Worm (Caenorhabditis elegans) whole organism, mixed stage, embryonic: Measurements from ENCODE around the gene R09E10.5.
A peak's percentile ranks its signal among the peaks of the same experiment; 100 is the strongest.

ENCODE experiments used
- bed-3 ChIP-seq: fragments of 200-800 bp; sonication (Bioruptor generic); optimal IDR thresholded peaks from 3 replicates; lab custom pipeline; 2018; ENCODE audit warnings: mild to moderate bottlenecking, missing genetic modification characterization, moderate library complexity, missing compliant biosample characterization
- blmp-1 ChIP-seq: fragments of 150-350 bp; optimal IDR thresholded peaks from 2 replicates; lab custom pipeline; 2014; ENCODE audit warnings: missing biosample characterization, missing genetic modification characterization
- ceh-39 ChIP-seq: fragments of 150-350 bp; optimal IDR thresholded peaks from 2 replicates; lab custom pipeline; 2014; ENCODE audit warnings: missing biosample characterization, missing genetic modification characterization
- ceh-43 ChIP-seq: fragments of 200-800 bp; sonication (Bioruptor generic); optimal IDR thresholded peaks from 2 replicates; lab custom pipeline; 2018; ENCODE audit warnings: mild to moderate bottlenecking, missing genetic modification characterization, moderate library complexity, missing compliant biosample characterization
- ceh-83 ChIP-seq: fragments of 200-800 bp; sonication (Bioruptor generic); optimal IDR thresholded peaks from 2 replicates; lab custom pipeline; 2018; ENCODE audit warnings: mild to moderate bottlenecking, missing genetic modification characterization, missing compliant biosample characterization
- ces-1 ChIP-seq: fragments of 150-350 bp; optimal IDR thresholded peaks from 2 replicates; lab custom pipeline; 2014; ENCODE audit warnings: missing biosample characterization, missing genetic modification reagents, missing genetic modification characterization
- cnd-1 ChIP-seq: fragments of 200-800 bp; sonication (Bioruptor generic); optimal IDR thresholded peaks from 2 replicates; lab custom pipeline; 2018; ENCODE audit warnings: mild to moderate bottlenecking, missing genetic modification characterization, missing compliant biosample characterization
- drap-1 ChIP-seq: fragments of 200-800 bp; sonication (Bioruptor generic); optimal IDR thresholded peaks from 3 replicates; lab custom pipeline; 2018; ENCODE audit warnings: mild to moderate bottlenecking, missing genetic modification characterization, missing compliant biosample characterization
- elt-1 ChIP-seq: sonication (generic microtip); optimal IDR thresholded peaks from 2 replicates; lab custom pipeline; 2017; ENCODE audit warnings: missing genetic modification characterization, mild to moderate bottlenecking, missing compliant biosample characterization, antibody characterized with exemption, moderate library complexity, borderline replicate concordance; ENCODE audit not compliant: insufficient read depth
- elt-3 ChIP-seq: fragments of 150-350 bp; optimal IDR thresholded peaks from 2 replicates; lab custom pipeline; 2014; ENCODE audit warnings: missing biosample characterization, missing genetic modification characterization
- flh-1 ChIP-seq: fragments of 200-800 bp; sonication (Bioruptor generic); optimal IDR thresholded peaks from 2 replicates; lab custom pipeline; 2018; ENCODE audit warnings: mild to moderate bottlenecking, missing genetic modification characterization, moderate library complexity, missing compliant biosample characterization
- hlh-1 ChIP-seq: fragments of 150-350 bp; optimal IDR thresholded peaks from 2 replicates; lab custom pipeline; 2014; ENCODE audit warnings: missing biosample characterization, missing genetic modification reagents, missing genetic modification characterization
- lin-13 ChIP-seq: fragments of 150-350 bp; optimal IDR thresholded peaks from 2 replicates; lab custom pipeline; 2014; ENCODE audit warnings: missing biosample characterization, missing genetic modification characterization
- lin-32 ChIP-seq: fragments of 200-800 bp; sonication (Bioruptor generic); optimal IDR thresholded peaks from 2 replicates; lab custom pipeline; 2018; ENCODE audit warnings: mild to moderate bottlenecking, missing genetic modification characterization, missing compliant biosample characterization
- lsy-2 ChIP-seq: fragments of 150-350 bp; optimal IDR thresholded peaks from 2 replicates; lab custom pipeline; 2014; ENCODE audit warnings: missing biosample characterization, missing genetic modification characterization
- mab-5 ChIP-seq: fragments of 150-350 bp; optimal IDR thresholded peaks from 2 replicates; lab custom pipeline; 2014; ENCODE audit warnings: missing biosample characterization, missing genetic modification characterization
- mep-1 ChIP-seq: fragments of 150-350 bp; optimal IDR thresholded peaks from 2 replicates; lab custom pipeline; 2017; ENCODE audit warnings: missing biosample characterization, missing genetic modification reagents, missing genetic modification characterization, inconsistent platforms
- mls-2 ChIP-seq: sonication (generic microtip); optimal IDR thresholded peaks from 2 replicates; lab custom pipeline; 2016; ENCODE audit warnings: mild to moderate bottlenecking, missing genetic modification characterization, moderate library complexity, missing compliant biosample characterization
- nhr-12 ChIP-seq: fragments of 150-350 bp; optimal IDR thresholded peaks from 2 replicates; lab custom pipeline; 2014; ENCODE audit warnings: missing biosample characterization, missing genetic modification characterization
- nhr-2 ChIP-seq: fragments of 150-350 bp; optimal IDR thresholded peaks from 2 replicates; lab custom pipeline; 2014; ENCODE audit warnings: missing biosample characterization, missing genetic modification characterization
- nhr-28 ChIP-seq: fragments of 150-350 bp; optimal IDR thresholded peaks from 2 replicates; lab custom pipeline; 2014; ENCODE audit warnings: missing biosample characterization, missing genetic modification characterization
- pha-4 ChIP-seq: fragments of 150-350 bp; optimal IDR thresholded peaks from 2 replicates; lab custom pipeline; 2018; ENCODE audit warnings: missing biosample characterization, missing genetic modification reagents, missing genetic modification characterization
- sem-2 ChIP-seq: fragments of 200-800 bp; sonication (Bioruptor generic); optimal IDR thresholded peaks from 2 replicates; lab custom pipeline; 2018; ENCODE audit warnings: mild to moderate bottlenecking, missing genetic modification characterization, missing compliant biosample characterization
- snpc-4 ChIP-seq: fragments of 150-350 bp; optimal IDR thresholded peaks from 2 replicates; lab custom pipeline; 2014; ENCODE audit warnings: missing biosample characterization, missing genetic modification characterization
- sptf-1 ChIP-seq: sonication (generic microtip); optimal IDR thresholded peaks from 2 replicates; lab custom pipeline; 2017; ENCODE audit warnings: mild to moderate bottlenecking, missing genetic modification characterization, moderate library complexity, missing compliant biosample characterization
- tbx-8 ChIP-seq: fragments of 200-800 bp; sonication (Bioruptor generic); optimal IDR thresholded peaks from 2 replicates; lab custom pipeline; 2018; ENCODE audit warnings: mild to moderate bottlenecking, missing genetic modification characterization, moderate library complexity, missing compliant biosample characterization
- unc-120 ChIP-seq: sonication (generic microtip); optimal IDR thresholded peaks from 2 replicates; lab custom pipeline; 2017; ENCODE audit warnings: missing genetic modification characterization, missing compliant biosample characterization; ENCODE audit not compliant: poor library complexity, severe bottlenecking
- unc-39 ChIP-seq: fragments of 150-350 bp; optimal IDR thresholded peaks from 2 replicates; lab custom pipeline; 2014; ENCODE audit warnings: missing biosample characterization, missing genetic modification characterization
- unc-62 ChIP-seq: fragments of 150-350 bp; optimal IDR thresholded peaks from 2 replicates; lab custom pipeline; 2014; ENCODE audit warnings: missing biosample characterization, missing genetic modification reagents, missing genetic modification characterization
- ztf-11 ChIP-seq: fragments of 150-350 bp; optimal IDR thresholded peaks from 2 replicates; lab custom pipeline; 2014; ENCODE audit warnings: missing biosample characterization, missing genetic modification characterization

The R09E10.5 gene

DNA sequence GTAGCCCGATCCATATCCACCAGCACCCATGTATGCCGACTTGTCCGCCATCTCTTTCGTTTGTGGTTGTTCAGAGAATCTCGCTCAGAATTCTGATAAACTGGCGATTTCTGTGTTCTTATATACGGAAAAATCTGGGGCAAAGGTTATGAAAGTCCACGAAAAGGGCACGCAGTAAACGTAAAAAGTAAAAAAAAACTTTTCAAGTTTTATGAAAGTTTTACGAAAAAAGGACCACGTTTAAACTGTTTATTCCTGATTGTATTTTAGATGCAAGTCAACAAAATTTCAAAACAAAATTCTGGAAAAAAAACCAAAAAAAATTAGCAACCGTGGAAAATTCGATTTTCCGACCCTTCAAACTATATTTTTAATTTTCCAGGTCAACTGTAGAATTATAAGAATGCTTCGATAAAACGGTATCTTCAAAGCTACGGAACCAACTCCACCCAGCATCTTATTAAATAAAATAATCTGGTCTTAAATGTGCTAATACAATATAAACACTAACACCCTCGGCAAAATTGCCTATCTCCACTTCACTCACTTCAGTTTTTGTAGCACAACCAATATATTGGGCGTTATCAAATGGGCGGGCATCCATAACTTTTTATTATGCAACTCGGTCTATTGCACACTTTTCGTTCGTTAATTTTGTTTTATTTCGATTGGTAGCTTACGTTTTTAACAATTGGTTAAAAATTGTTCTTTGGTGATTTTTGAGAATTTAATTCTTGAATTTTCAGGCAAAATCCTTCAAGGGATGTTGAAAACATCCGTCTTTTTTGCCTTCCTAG lies 32.8 kb downstream of the R09E10.5 start, which contains the start of the genes nspd-7 and Y43C5A.2:
TSS of gene nspd-7 (minus strand) at position 51 of the 797 bp plus-strand sequence.
TSS of gene Y43C5A.2 (plus strand) at position 747 of the 797 bp plus-strand sequence.
- TF ChIP-seq mab-5, result no peak
- no peak for TF ChIP-seq mls-2 (tag; lab: Kevin White, UChicago)
- TF ChIP-seq mep-1 (tag; lab: Kevin White, UChicago), result no peak
- no peak for TF ChIP-seq nhr-12 (tag; lab: Kevin White, UChicago)
- no peak for TF ChIP-seq lsy-2
- no peak for TF ChIP-seq unc-39 (tag; lab: Kevin White, UChicago)
- TF ChIP-seq bed-3 (GFP tag; lab: Kevin White, UChicago), result no peak
- no peak for TF ChIP-seq ceh-39 (tag; lab: Kevin White, UChicago)
- no peak for TF ChIP-seq elt-3 (tag; lab: Kevin White, UChicago)
- no peak for TF ChIP-seq sem-2 (GFP tag; lab: Kevin White, UChicago)
- no peak for TF ChIP-seq unc-120 (tag; lab: Kevin White, UChicago)
- no peak for TF ChIP-seq flh-1 (GFP tag; lab: Kevin White, UChicago)
- no peak for TF ChIP-seq snpc-4 (tag; lab: Kevin White, UChicago)
- no peak for TF ChIP-seq blmp-1 (tag; lab: Kevin White, UChicago)
- TF ChIP-seq nhr-28 (tag; lab: Kevin White, UChicago), result no peak
- TF ChIP-seq, all 35 proteins: peak for 0

DNA sequence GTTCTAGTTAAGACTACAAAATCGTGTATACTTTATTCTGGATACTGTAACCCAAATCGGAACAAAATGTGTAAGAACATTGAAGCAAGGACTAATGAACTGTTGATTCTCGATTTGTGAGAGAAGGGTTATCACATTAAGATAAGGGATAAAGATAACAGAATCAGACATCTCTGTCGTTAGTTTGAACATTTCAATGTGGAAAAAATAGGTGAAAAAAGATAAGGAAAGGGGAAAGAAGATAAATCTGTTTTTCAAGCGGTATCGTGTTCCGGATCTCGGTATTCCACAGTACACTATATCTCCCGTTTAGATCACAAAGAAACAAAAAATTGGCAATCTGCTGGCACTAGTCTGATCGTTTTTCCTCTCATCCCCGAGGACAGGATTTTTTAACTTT lies 41.0 kb downstream of the R09E10.5 start:
- peak; percentile 63 for TF ChIP-seq elt-3 (tag; lab: Kevin White, UChicago)
- TF ChIP-seq elt-1 (tag; lab: Kevin White, UChicago), result peak; percentile 99
- no peak for TF ChIP-seq ces-1
- TF ChIP-seq, all 35 proteins: peak for 2

ce11 chrIV:10259557-10259956 lies 42.5 kb downstream of the R09E10.5 start, which contains the start of gene F01G10.9:
F01G10.9 (minus strand) TSS chrIV:10259657.
- TF ChIP-seq ztf-11 (no peak), sem-2 (GFP tag; lab: Kevin White, UChicago) (no peak), nhr-28 (tag; lab: Kevin White, UChicago) (no peak), pha-4 (tag; lab: Kevin White, UChicago) (no peak), mab-5 (no peak)

- TF ChIP-seq elt-1 (tag; lab: Kevin White, UChicago) (peak; percentile 72), unc-62 (GFP tag; lab: Kevin White, UChicago) (no peak)
- TF ChIP-seq, all 35 proteins: peak for 1
Observed at ce11 chrIV:10252886-10253639, 49.0 kb downstream of the R09E10.5 start.

DNA sequence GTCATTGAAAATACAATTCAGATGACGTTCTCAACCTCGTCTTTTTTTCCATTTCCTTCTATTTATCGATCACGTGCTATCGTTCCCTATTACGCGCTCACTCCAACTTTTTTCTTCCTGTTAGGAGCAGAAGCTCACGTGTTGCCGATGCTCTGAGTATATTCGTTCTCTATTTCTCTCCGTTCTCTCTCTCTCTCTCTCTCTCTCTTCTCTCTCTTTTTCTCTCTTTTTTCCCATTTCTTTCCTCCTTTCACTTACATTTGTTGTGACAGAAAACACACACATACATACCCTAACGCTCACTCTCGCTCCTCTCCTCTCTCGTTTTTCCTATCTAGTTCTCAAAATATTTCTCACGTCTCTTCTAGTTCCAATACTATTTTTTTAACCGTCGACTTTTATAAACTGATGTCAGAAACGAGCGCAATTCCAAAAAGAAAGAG lies 49.7 kb downstream of the R09E10.5 start:
- TF ChIP-seq lsy-2 (peak; percentile 16), mls-2 (tag; lab: Kevin White, UChicago) (peak; percentile 14), blmp-1 (tag; lab: Kevin White, UChicago) (peak; percentile 45), sptf-1 (tag; lab: Kevin White, UChicago) (peak; percentile 38), ztf-11 (no peak), unc-62 (GFP tag; lab: Kevin White, UChicago) (peak; percentile 81), ces-1 (peak; percentile 51), unc-120 (tag; lab: Kevin White, UChicago) (peak; percentile 84), ceh-83 (GFP tag; lab: Kevin White, UChicago) (peak; percentile 12), flh-1 (GFP tag; lab: Kevin White, UChicago) (no peak)

ce11 chrIV:10251764-10252163 lies 50.3 kb downstream of the R09E10.5 start:
- TF ChIP-seq sem-2 (GFP tag; lab: Kevin White, UChicago), result no peak
- no peak for TF ChIP-seq lin-32 (GFP tag; lab: Kevin White, UChicago)
- TF ChIP-seq ces-1, result no peak
- TF ChIP-seq cnd-1 (tag; lab: Kevin White, UChicago), result no peak
- TF ChIP-seq lin-13, result no peak
- no peak for TF ChIP-seq ceh-83 (GFP tag; lab: Kevin White, UChicago)
- no peak for TF ChIP-seq ztf-11
- TF ChIP-seq elt-3 (tag; lab: Kevin White, UChicago), result no peak
- no peak for TF ChIP-seq drap-1 (GFP tag; lab: Kevin White, UChicago)
- TF ChIP-seq sptf-1 (tag; lab: Kevin White, UChicago), result no peak
- no peak for TF ChIP-seq ceh-43 (GFP tag; lab: Kevin White, UChicago)
- TF ChIP-seq unc-39 (tag; lab: Kevin White, UChicago), result no peak
- peak; percentile 57 for TF ChIP-seq elt-1 (tag; lab: Kevin White, UChicago)
- no peak for TF ChIP-seq tbx-8
- peak; percentile 74 for TF ChIP-seq nhr-2 (tag; lab: Kevin White, UChicago)
- TF ChIP-seq hlh-1 (tag; lab: Kevin White, UChicago), result no peak
